Worm (Caenorhabditis elegans): ENCODE data around the gene irld-23.

The irld-23 gene

DNA sequence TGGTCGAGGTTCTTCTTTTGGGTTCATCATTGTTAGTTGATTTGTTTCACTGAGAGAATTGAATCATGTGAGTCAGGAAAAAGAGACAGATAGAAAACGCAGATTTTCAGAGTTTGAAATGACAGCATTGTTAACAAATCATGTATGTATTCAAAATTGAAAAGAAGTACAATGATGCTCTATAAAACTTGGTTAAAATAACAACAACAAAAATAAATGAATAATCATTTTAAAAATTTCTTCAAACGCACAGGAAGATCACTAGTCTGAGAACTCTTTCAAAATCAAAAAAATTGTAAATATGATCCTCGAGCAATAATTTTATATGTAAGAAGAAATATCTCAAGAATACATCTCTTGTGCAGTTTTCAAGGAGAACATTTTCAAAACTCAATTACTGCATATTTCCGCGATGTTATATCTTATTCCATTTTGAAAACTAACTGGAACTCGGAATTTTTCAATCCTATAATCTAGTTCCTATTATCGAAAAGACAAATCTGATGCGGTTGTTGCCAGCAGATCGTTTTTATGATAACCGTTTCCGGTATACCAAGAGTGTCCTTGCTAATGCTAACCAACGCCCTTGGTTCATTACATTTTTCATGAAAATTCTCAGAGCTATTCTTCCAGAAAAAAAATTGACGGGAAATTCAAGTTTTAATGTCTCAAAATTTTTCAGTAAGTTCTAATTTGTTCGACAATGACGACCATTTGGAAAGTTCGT, 16.2 kb upstream of the irld-23 start, which contains the start of gene lido-1:
TSS of gene lido-1 (minus strand) at position 51 of the 727 bp plus-strand sequence.
- TF ChIP-seq F13C5.2 (tag; optimal IDR thresholded peaks at IDR 0.05) (no peak), tbx-37 (GFP tag; conservative IDR thresholded peaks at IDR 0.05) (no peak), ets-7 (tag; optimal IDR thresholded peaks at IDR 0.05) (no peak), B0310.2 (tag; optimal IDR thresholded peaks at IDR 0.05) (no peak), pes-1 (GFP tag; IDR thresholded peaks at IDR 0.05) (no peak), hmg-4 (GFP tag; optimal IDR thresholded peaks at IDR 0.05) (no peak), hmbx-1 (tag; optimal IDR thresholded peaks at IDR 0.05) (no peak), aly-1 (tag; optimal IDR thresholded peaks at IDR 0.05) (no peak), ceh-13 (GFP tag; optimal IDR thresholded peaks at IDR 0.05) (no peak), tra-4 (tag; optimal IDR thresholded peaks at IDR 0.05) (no peak), flt-1 (GFP tag; IDR thresholded peaks at IDR 0.05) (no peak), tbx-11 (GFP tag; IDR thresholded peaks at IDR 0.05) (no peak), ceh-36 (tag; optimal IDR thresholded peaks at IDR 0.05) (no peak), sea-1 (GFP tag; conservative IDR thresholded peaks at IDR 0.05) (no peak), hnd-1 (tag; optimal IDR thresholded peaks at IDR 0.05) (no peak), scrt-1 (GFP tag; IDR thresholded peaks at IDR 0.05) (no peak)

DNA sequence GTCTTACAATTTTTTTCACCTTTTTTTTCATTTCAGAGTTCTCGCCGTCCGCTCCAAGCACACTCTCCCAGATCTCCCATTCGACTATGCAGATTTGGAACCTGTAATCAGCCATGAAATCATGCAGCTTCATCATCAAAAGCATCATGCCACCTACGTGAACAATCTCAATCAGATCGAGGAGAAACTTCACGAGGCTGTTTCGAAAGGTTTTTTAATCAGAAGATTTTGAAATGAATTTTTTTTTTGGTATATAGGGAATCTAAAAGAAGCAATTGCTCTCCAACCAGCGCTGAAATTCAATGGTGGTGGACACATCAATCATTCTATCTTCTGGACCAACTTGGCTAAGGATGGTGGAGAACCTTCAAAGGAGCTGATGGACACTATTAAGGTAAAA, 12.7 kb upstream of the irld-23 start, which contains the start of gene C08A9.3:
TSS of gene C08A9.3 (minus strand) at position 101 of the 400 bp plus-strand sequence.
- no peak for TF ChIP-seq F13C5.2 (tag; optimal IDR thresholded peaks at IDR 0.05)
- no peak for TF ChIP-seq flt-1 (GFP tag; IDR thresholded peaks at IDR 0.05)
- TF ChIP-seq scrt-1 (GFP tag; IDR thresholded peaks at IDR 0.05): no peak
- no peak for TF ChIP-seq tbx-37 (GFP tag; conservative IDR thresholded peaks at IDR 0.05)
- no peak for TF ChIP-seq B0310.2 (tag; optimal IDR thresholded peaks at IDR 0.05)
- TF ChIP-seq aly-1 (tag; optimal IDR thresholded peaks at IDR 0.05): no peak
- no peak for TF ChIP-seq ceh-13 (GFP tag; optimal IDR thresholded peaks at IDR 0.05)
- no peak for TF ChIP-seq sea-1 (GFP tag; conservative IDR thresholded peaks at IDR 0.05)
- TF ChIP-seq ets-7 (tag; optimal IDR thresholded peaks at IDR 0.05): no peak
- no peak for TF ChIP-seq ama-1 (optimal IDR thresholded peaks at IDR 0.05)

DNA sequence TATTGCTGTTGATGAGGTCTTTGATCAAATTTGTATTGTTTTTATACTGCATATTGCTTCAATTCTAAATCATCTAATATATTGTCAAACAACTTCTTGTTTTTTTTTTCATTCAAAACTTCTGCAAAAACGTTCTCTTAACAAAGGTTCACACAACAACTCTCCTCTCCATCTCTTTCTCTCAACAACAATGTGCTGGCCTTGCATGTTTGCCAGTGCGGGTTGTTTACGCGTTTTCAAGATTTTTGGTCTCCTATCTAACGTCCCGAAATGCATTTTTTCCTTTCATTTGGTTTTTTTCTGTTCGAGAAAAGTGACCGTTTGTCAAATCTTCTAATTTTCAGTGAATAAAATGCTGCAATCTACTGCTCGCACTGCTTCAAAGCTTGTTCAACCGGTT, 11.9 kb upstream of the irld-23 start, which contains the start of gene sod-3:
TSS of gene sod-3 (plus strand) at position 338 of the 400 bp plus-strand sequence.
- TF ChIP-seq tra-4 (tag; optimal IDR thresholded peaks at IDR 0.05) (no peak), pes-1 (GFP tag; IDR thresholded peaks at IDR 0.05) (no peak), tbx-37 (GFP tag; conservative IDR thresholded peaks at IDR 0.05) (no peak), F13C5.2 (tag; optimal IDR thresholded peaks at IDR 0.05) (no peak), ceh-13 (GFP tag; optimal IDR thresholded peaks at IDR 0.05) (no peak), tbx-11 (GFP tag; IDR thresholded peaks at IDR 0.05) (no peak), ama-1 (optimal IDR thresholded peaks at IDR 0.05) (no peak), B0310.2 (tag; optimal IDR thresholded peaks at IDR 0.05) (no peak), sea-1 (GFP tag; conservative IDR thresholded peaks at IDR 0.05) (no peak), hnd-1 (tag; optimal IDR thresholded peaks at IDR 0.05) (no peak), ceh-36 (tag; optimal IDR thresholded peaks at IDR 0.05) (no peak), flt-1 (GFP tag; IDR thresholded peaks at IDR 0.05) (no peak), hmbx-1 (tag; optimal IDR thresholded peaks at IDR 0.05) (no peak), hmg-4 (GFP tag; optimal IDR thresholded peaks at IDR 0.05) (no peak)

DNA sequence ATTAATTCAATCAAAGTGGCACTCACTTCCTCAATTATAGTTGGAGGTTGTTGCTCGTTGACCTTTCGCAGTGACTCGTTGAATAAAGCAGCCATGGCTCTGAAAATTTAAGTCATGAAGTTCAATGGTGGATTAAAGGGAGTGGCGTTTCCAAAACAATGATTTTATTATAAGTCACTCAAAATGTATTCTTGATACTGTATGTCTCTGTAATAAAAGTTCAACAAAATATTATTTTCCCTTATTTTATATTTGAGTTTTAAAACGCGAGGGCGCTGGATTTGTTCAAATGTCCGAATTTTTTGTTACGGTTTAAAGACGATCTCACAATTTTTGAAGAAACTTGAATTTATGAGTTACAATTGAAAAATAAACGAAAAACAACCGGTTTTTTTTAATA, 8.4 kb downstream of the irld-23 start, which contains the start of gene C30G4.4:
TSS of gene C30G4.4 (minus strand) at position 101 of the 400 bp plus-strand sequence.
- TF ChIP-seq scrt-1 (GFP tag; IDR thresholded peaks at IDR 0.05) (no peak), tbx-37 (GFP tag; conservative IDR thresholded peaks at IDR 0.05) (no peak), sea-1 (GFP tag; conservative IDR thresholded peaks at IDR 0.05) (no peak)

DNA sequence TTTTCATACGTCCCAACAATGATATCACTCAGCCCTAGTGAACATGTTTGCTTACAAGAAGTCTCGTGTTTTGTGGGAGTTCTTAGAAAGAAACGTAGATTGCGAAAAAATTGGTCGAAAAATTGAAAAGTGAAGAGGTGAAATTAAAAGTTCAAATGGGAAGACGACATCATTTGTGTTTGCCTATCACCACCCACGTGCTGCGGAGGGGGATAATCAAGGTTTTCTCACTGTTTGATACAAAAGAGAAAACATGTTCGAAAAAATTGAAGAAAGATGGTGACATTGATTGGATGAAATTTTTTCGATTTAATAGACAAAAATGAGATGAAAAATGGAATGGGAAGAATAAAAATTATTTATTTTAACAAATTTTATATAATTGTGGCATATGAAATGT, 10.0 kb downstream of the irld-23 start:
- TF ChIP-seq pes-1 (GFP tag; IDR thresholded peaks at IDR 0.05) (no peak), scrt-1 (GFP tag; IDR thresholded peaks at IDR 0.05) (no peak), hnd-1 (tag; optimal IDR thresholded peaks at IDR 0.05) (no peak), tra-4 (tag; optimal IDR thresholded peaks at IDR 0.05) (no peak), hmbx-1 (tag; optimal IDR thresholded peaks at IDR 0.05) (no peak), ceh-13 (GFP tag; optimal IDR thresholded peaks at IDR 0.05) (no peak), ets-7 (tag; optimal IDR thresholded peaks at IDR 0.05) (no peak), hmg-4 (GFP tag; optimal IDR thresholded peaks at IDR 0.05) (no peak), aly-1 (tag; optimal IDR thresholded peaks at IDR 0.05) (no peak), sea-1 (GFP tag; conservative IDR thresholded peaks at IDR 0.05) (no peak), flt-1 (GFP tag; IDR thresholded peaks at IDR 0.05) (no peak), ama-1 (optimal IDR thresholded peaks at IDR 0.05) (no peak), B0310.2 (tag; optimal IDR thresholded peaks at IDR 0.05) (no peak), ceh-36 (tag; optimal IDR thresholded peaks at IDR 0.05) (no peak)

DNA sequence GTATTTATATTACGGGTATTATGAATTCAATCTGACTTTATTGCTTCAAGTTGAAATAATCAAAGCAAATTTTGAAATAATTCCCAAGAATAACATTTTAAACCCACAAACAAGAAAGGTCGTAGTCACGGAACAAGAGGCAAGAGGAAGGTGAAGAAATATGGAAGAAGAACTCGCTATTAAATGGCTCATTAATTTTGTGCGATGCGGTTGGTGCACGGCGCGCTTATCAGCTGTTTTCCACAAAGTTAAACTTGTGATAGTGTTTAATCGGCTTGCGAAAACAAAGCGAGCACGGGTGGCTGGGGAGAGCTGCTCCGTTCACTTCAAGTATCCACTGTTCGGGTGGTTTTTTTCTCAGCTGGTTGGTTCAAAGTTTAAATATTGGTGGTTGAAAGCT, 13.5 kb downstream of the irld-23 start:
- TF ChIP-seq F13C5.2 (tag; optimal IDR thresholded peaks at IDR 0.05) (no peak), ceh-13 (GFP tag; optimal IDR thresholded peaks at IDR 0.05) (no peak), scrt-1 (GFP tag; IDR thresholded peaks at IDR 0.05) (no peak), tbx-11 (GFP tag; IDR thresholded peaks at IDR 0.05) (no peak), flt-1 (GFP tag; IDR thresholded peaks at IDR 0.05) (no peak), pes-1 (GFP tag; IDR thresholded peaks at IDR 0.05) (no peak), hmbx-1 (tag; optimal IDR thresholded peaks at IDR 0.05) (no peak), sea-1 (GFP tag; conservative IDR thresholded peaks at IDR 0.05) (no peak), tra-4 (tag; optimal IDR thresholded peaks at IDR 0.05) (no peak), B0310.2 (tag; optimal IDR thresholded peaks at IDR 0.05) (no peak), tbx-37 (GFP tag; conservative IDR thresholded peaks at IDR 0.05) (no peak), ama-1 (optimal IDR thresholded peaks at IDR 0.05) (no peak), aly-1 (tag; optimal IDR thresholded peaks at IDR 0.05) (no peak), hnd-1 (tag; optimal IDR thresholded peaks at IDR 0.05) (no peak), hmg-4 (GFP tag; optimal IDR thresholded peaks at IDR 0.05) (no peak), ets-7 (tag; optimal IDR thresholded peaks at IDR 0.05) (no peak)

DNA sequence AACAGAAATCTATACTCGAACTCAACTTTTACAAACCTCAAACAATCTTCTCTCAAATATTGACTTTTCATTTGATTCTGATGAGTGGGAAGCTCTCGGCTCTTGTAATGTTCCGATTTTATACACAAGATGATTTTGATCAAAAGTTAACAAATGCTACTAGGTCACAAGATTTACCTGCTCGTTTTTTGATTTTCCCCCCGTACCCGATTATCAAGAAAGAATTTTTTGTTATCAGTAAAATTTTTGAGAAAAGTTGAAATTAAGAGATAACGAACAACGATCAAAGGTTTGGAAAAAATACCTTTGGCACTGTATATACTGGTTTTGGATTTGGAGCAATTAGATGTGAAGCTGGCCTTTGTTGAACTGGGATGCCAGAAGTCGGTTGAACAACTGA, 15.7 kb downstream of the irld-23 start:
- TF ChIP-seq ceh-13 (GFP tag; optimal IDR thresholded peaks at IDR 0.05): no peak
- TF ChIP-seq hmbx-1 (tag; optimal IDR thresholded peaks at IDR 0.05): no peak
- TF ChIP-seq hnd-1 (tag; optimal IDR thresholded peaks at IDR 0.05): no peak
- TF ChIP-seq tbx-11 (GFP tag; IDR thresholded peaks at IDR 0.05): no peak
- TF ChIP-seq ets-7 (tag; optimal IDR thresholded peaks at IDR 0.05): no peak
- TF ChIP-seq F13C5.2 (tag; optimal IDR thresholded peaks at IDR 0.05): no peak
- no peak for TF ChIP-seq sea-1 (GFP tag; conservative IDR thresholded peaks at IDR 0.05)
- TF ChIP-seq hmg-4 (GFP tag; optimal IDR thresholded peaks at IDR 0.05): no peak
- TF ChIP-seq tbx-37 (GFP tag; conservative IDR thresholded peaks at IDR 0.05): no peak
- TF ChIP-seq flt-1 (GFP tag; IDR thresholded peaks at IDR 0.05): no peak
- no peak for TF ChIP-seq B0310.2 (tag; optimal IDR thresholded peaks at IDR 0.05)
- no peak for TF ChIP-seq tra-4 (tag; optimal IDR thresholded peaks at IDR 0.05)

All from whole organism, early embryonic.